Fruit fly (Drosophila melanogaster): ENCODE measurements around the gene Dip-C.
A peak's percentile ranks its signal among the peaks of the same experiment; 100 is the strongest.

The Dip-C gene

dm6 chr3R:12369135-12369792 is 44.3 kb downstream of the Dip-C start, which contains the start of gene GstD1 (continued):
- TF ChIP-seq dpn (GFP tag; optimal IDR thresholded peaks at IDR 0.05), result no peak
- no peak for TF ChIP-seq CG30020 (tag; optimal IDR thresholded peaks at IDR 0.05)
- TF ChIP-seq tx (GFP tag; optimal IDR thresholded peaks at IDR 0.05), result no peak
- peak; percentile 63; the same call in 2 of the 3 replicates for TF ChIP-seq ci (GFP tag; IDR thresholded peaks at IDR 0.05)
- TF ChIP-seq NfI (GFP tag; optimal IDR thresholded peaks at IDR 0.05), result peak; percentile 31
- TF ChIP-seq CG34224 (GFP tag; IDR thresholded peaks at IDR 0.05; ENCODE audit: partially characterized antibody), result peak; percentile 54; the same call in 2 of the 3 replicates
- TF ChIP-seq gcm (GFP tag; optimal IDR thresholded peaks at IDR 0.05), result peak; percentile 33
- no peak for TF ChIP-seq HLH3B (GFP tag; IDR thresholded peaks at IDR 0.05)
- TF ChIP-seq CG3407 (GFP tag; optimal IDR thresholded peaks at IDR 0.05), result no peak
- peak; percentile 67; the same call in 1 of the 2 replicates for TF ChIP-seq Adf1 (GFP tag; IDR thresholded peaks at IDR 0.05)
- TF ChIP-seq Sry-β (GFP tag; optimal IDR thresholded peaks at IDR 0.05), result no peak
- TF ChIP-seq CG34422 (GFP tag; IDR thresholded peaks at IDR 0.05), result peak; percentile 81; the same call in 1 of the 3 replicates
- TF ChIP-seq tll (GFP tag; optimal IDR thresholded peaks at IDR 0.05), result no peak
- peak; percentile 24 for TF ChIP-seq CG9727 (GFP tag; optimal IDR thresholded peaks at IDR 0.05)
- TF ChIP-seq ranshi (GFP tag; IDR thresholded peaks at IDR 0.05), result no peak; the same call in 1 of the 2 replicates
- TF ChIP-seq ab (GFP tag; optimal IDR thresholded peaks at IDR 0.05), result peak; percentile 58
- no peak for TF ChIP-seq CG2202 (tag; optimal IDR thresholded peaks at IDR 0.05)
- peak; percentile 46 for TF ChIP-seq CG8924 (tag; optimal IDR thresholded peaks at IDR 0.05)
- TF ChIP-seq PHDP (tag; optimal IDR thresholded peaks at IDR 0.05), result peak; percentile 14
- TF ChIP-seq CG13775 (GFP tag; optimal IDR thresholded peaks at IDR 0.05), result peak; percentile 9
- peak; percentile 45; the same call in 1 of the 2 replicates for TF ChIP-seq CG42726 (GFP tag; IDR thresholded peaks at IDR 0.05; ENCODE audit: partially characterized antibody)
- peak; percentile 32 to 45 for TF ChIP-seq Pdp1 (GFP tag; optimal IDR thresholded peaks at IDR 0.05)
- no peak for TF ChIP-seq Neu2 (GFP tag; optimal IDR thresholded peaks at IDR 0.05; ENCODE audit: borderline replicate concordance)
- TF ChIP-seq CG4404 (GFP tag; IDR thresholded peaks at IDR 0.05), result no peak
- TF ChIP-seq tgo (GFP tag; IDR thresholded peaks at IDR 0.05), result no peak; the same call in 2 of the 3 replicates
- no peak for TF ChIP-seq CG30431 (GFP tag; optimal IDR thresholded peaks at IDR 0.05)
- TF ChIP-seq CG8765 (GFP tag; IDR thresholded peaks at IDR 0.05), result peak; percentile 87; the same call in 1 of the 2 replicates
- no peak for TF ChIP-seq en (GFP tag; optimal IDR thresholded peaks at IDR 0.05)
- peak; percentile 21 for TF ChIP-seq ewg (GFP tag; optimal IDR thresholded peaks at IDR 0.05)
- peak; percentile 9 for TF ChIP-seq CG15269 (tag; optimal IDR thresholded peaks at IDR 0.05)
- peak; percentile 51 for TF ChIP-seq Chrac-16 (GFP tag; optimal IDR thresholded peaks at IDR 0.05)
- no peak for TF ChIP-seq da (GFP tag; optimal IDR thresholded peaks at IDR 0.05)
- TF ChIP-seq CG10431 (GFP tag; optimal IDR thresholded peaks at IDR 0.05), result no peak
- TF ChIP-seq CG12071 (GFP tag; optimal IDR thresholded peaks at IDR 0.05), result no peak
- no peak for TF ChIP-seq ac (GFP tag; optimal IDR thresholded peaks at IDR 0.05)
- no peak for TF ChIP-seq tna (GFP tag; IDR thresholded peaks at IDR 0.05; ENCODE audit: partially characterized antibody)
- 0 out of 2 replicates have a peak, but pooled peaks have one; percentile 38 for TF ChIP-seq sna (GFP tag; IDR thresholded peaks at IDR 0.05; ENCODE audit: partially characterized antibody)
- TF ChIP-seq crc (GFP tag; optimal IDR thresholded peaks at IDR 0.05), result no peak
- TF ChIP-seq insv (GFP tag; optimal IDR thresholded peaks at IDR 0.05), result no peak
- TF ChIP-seq Dfd (GFP tag; optimal IDR thresholded peaks at IDR 0.05), result no peak
- no peak for TF ChIP-seq Sry-δ (GFP tag; optimal IDR thresholded peaks at IDR 0.05)
- TF ChIP-seq Hmx (GFP tag; optimal IDR thresholded peaks at IDR 0.05), result no peak
- TF ChIP-seq Atf-2 (GFP tag; optimal IDR thresholded peaks at IDR 0.05), result no peak
- TF ChIP-seq wek (GFP tag; optimal IDR thresholded peaks at IDR 0.05), result no peak
- 0 out of 2 replicates have a peak, but pooled peaks have one; percentile 35 for TF ChIP-seq Xrp1 (GFP tag; IDR thresholded peaks at IDR 0.05)
- TF ChIP-seq ATbp (GFP tag; optimal IDR thresholded peaks at IDR 0.05), result peak; percentile 8
- TF ChIP-seq HLH54F (GFP tag; optimal IDR thresholded peaks at IDR 0.05), result no peak
- no peak for TF ChIP-seq CG12744 (GFP tag; optimal IDR thresholded peaks at IDR 0.05)
